Comparison of ENCODE assay signal across 3 worm cellular contexts in the genomic region with DNA sequence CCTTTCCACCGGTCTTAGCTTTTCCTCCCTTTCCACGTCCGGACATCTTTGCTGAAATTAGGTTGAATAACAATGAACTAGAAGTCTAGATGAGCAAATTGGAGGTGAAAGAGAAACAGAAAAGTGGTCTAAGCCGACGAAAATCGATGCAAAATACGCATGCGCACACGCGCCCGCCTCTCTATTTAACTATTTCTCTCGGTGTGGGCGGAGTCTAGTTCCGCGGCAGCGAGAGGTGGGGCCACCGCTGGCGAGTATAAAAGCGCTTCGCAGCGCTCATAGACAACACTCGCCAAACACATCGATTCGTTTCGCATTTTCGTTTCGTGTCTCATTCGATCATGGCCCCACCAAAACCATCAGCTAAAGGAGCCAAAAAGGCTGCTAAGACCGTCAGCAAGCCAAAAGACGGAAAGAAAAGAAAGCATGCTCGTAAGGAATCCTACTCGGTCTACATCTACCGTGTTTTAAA.
TF ChIP-seq lines count a peak whose summit lies in the region.

A gene (minus strand): TSS at position 51 of the 472 bp plus-strand sequence.
A gene (plus strand): TSS at position 299 of the 472 bp plus-strand sequence.

TF ChIP-seq in whole organism, L1 larva, 84 proteins besides CTCF, POLR2A, EP300 and RAD21 (continued from another document):
- TF ChIP-seq lsy-2 (tag; optimal IDR thresholded peaks at IDR 0.05; lab: Kevin White, UChicago) (peak; percentile 33 to 47), skn-1 (tag; optimal IDR thresholded peaks at IDR 0.05; lab: Kevin White, UChicago) (peak; percentile 77), ceh-90 (tag; optimal IDR thresholded peaks at IDR 0.05; lab: Kevin White, UChicago) (no peak), egl-13 (tag; optimal IDR thresholded peaks at IDR 0.05; lab: Kevin White, UChicago) (peak; percentile 72), F16B12.6 (tag; optimal IDR thresholded peaks at IDR 0.05; lab: Kevin White, UChicago) (peak; percentile 28), isw-1 (GFP tag; IDR thresholded peaks at IDR 0.05; lab: Robert Waterston, UW) (peak; percentile 31; the same call in 1 of the 2 replicates), swsn-7 (tag; optimal IDR thresholded peaks at IDR 0.05; lab: Kevin White, UChicago) (peak; percentile 74), mef-2 (tag; optimal IDR thresholded peaks at IDR 0.05; lab: Kevin White, UChicago) (no peak), lin-14 (GFP tag; optimal IDR thresholded peaks at IDR 0.05; lab: Kevin White, UChicago) (peak; percentile 75), unc-86 (tag; optimal IDR thresholded peaks at IDR 0.05; lab: Kevin White, UChicago) (peak; percentile 59), blmp-1 (tag; optimal IDR thresholded peaks at IDR 0.05; lab: Kevin White, UChicago) (no peak), unc-30 (tag; optimal IDR thresholded peaks at IDR 0.05; lab: Kevin White, UChicago) (no peak), ama-1 (optimal IDR thresholded peaks at IDR 0.05; lab: Kevin White, UChicago) (peak; percentile 60), jun-1 (tag; optimal IDR thresholded peaks at IDR 0.05; lab: Kevin White, UChicago) (peak; percentile 72), nhr-20 (tag; optimal IDR thresholded peaks at IDR 0.05; lab: Kevin White, UChicago) (peak; percentile 77), mep-1 (tag; optimal IDR thresholded peaks at IDR 0.05; lab: Kevin White, UChicago) (peak; percentile 32), Y116A8C.19 (tag; optimal IDR thresholded peaks at IDR 0.05; lab: Kevin White, UChicago; ENCODE audit: borderline replicate concordance) (no peak), pag-3 (tag; optimal IDR thresholded peaks at IDR 0.05; lab: Kevin White, UChicago; ENCODE audit: borderline replicate concordance, insufficient read depth) (no peak), hlh-17 (GFP tag; optimal IDR thresholded peaks at IDR 0.05; lab: Kevin White, UChicago; ENCODE audit: borderline replicate concordance) (no peak), nhr-47 (tag; optimal IDR thresholded peaks at IDR 0.05; lab: Kevin White, UChicago) (peak; percentile 87), hpl-2 (GFP tag; optimal IDR thresholded peaks at IDR 0.05; lab: Kevin White, UChicago) (no peak), dpl-1 (GFP tag; optimal IDR thresholded peaks at IDR 0.05; lab: Kevin White, UChicago) (peak; percentile 9 to 45 (median 43)), mab-9 (GFP tag; IDR thresholded peaks at IDR 0.05; lab: Robert Waterston, UW) (peak; percentile 45; the same call in 1 of the 2 replicates), grh-1 (GFP tag; IDR thresholded peaks at IDR 0.05; lab: Robert Waterston, UW) (0 out of 2 replicates have a peak, but pooled peaks have one; percentile 14), tbx-2 (tag; optimal IDR thresholded peaks at IDR 0.05; lab: Kevin White, UChicago) (peak; percentile 69), aha-1 (tag; optimal IDR thresholded peaks at IDR 0.05; lab: Kevin White, UChicago) (no peak), efl-3 (GFP tag; optimal IDR thresholded peaks at IDR 0.05; lab: Kevin White, UChicago) (no peak), C04F5.9 (tag; optimal IDR thresholded peaks at IDR 0.05; lab: Kevin White, UChicago) (no peak), unc-130 (tag; optimal IDR thresholded peaks at IDR 0.05; lab: Kevin White, UChicago) (peak; percentile 3), zag-1 (tag; optimal IDR thresholded peaks at IDR 0.05; lab: Kevin White, UChicago) (no peak)

TF ChIP-seq in whole organism, L2 larva, 48 proteins besides CTCF, POLR2A, EP300 and RAD21 (continued from another document):
- TF ChIP-seq sma-3 (GFP tag; optimal IDR thresholded peaks at IDR 0.05; lab: Kevin White, UChicago) = peak; percentile 50
- no peak for TF ChIP-seq peb-1 (tag; optimal IDR thresholded peaks at IDR 0.05; lab: Kevin White, UChicago)
- TF ChIP-seq nhr-10 (tag; optimal IDR thresholded peaks at IDR 0.05; lab: Kevin White, UChicago) = no peak
- no peak for TF ChIP-seq unc-39 (tag; optimal IDR thresholded peaks at IDR 0.05; lab: Kevin White, UChicago)
- no peak for TF ChIP-seq aly-2 (tag; optimal IDR thresholded peaks at IDR 0.05; lab: Kevin White, UChicago)
- no peak for TF ChIP-seq nhr-129 (tag; optimal IDR thresholded peaks at IDR 0.05; lab: Kevin White, UChicago)
- no peak for TF ChIP-seq dmd-4 (tag; optimal IDR thresholded peaks at IDR 0.05; lab: Kevin White, UChicago)
- TF ChIP-seq skn-1 (tag; optimal IDR thresholded peaks at IDR 0.05; lab: Kevin White, UChicago) = no peak
- no peak for TF ChIP-seq mab-5 (tag; optimal IDR thresholded peaks at IDR 0.05; lab: Kevin White, UChicago)
- no peak for TF ChIP-seq ceh-82 (tag; optimal IDR thresholded peaks at IDR 0.05; lab: Kevin White, UChicago)
- no peak for TF ChIP-seq unc-62 (GFP tag; optimal IDR thresholded peaks at IDR 0.05; lab: Kevin White, UChicago)

TF ChIP-seq in whole organism, L4 larva, 104 proteins besides CTCF, POLR2A, EP300 and RAD21 (continued from another document):
- TF ChIP-seq zfp-3 (GFP tag; conservative IDR thresholded peaks at IDR 0.05; lab: Robert Waterston, UW) (no peak), unc-130 (GFP tag; optimal IDR thresholded peaks at IDR 0.05; lab: Kevin White, UChicago) (no peak), daf-16 (GFP tag; optimal IDR thresholded peaks at IDR 0.05; lab: Kevin White, UChicago) (no peak), daf-16 (tag; optimal IDR thresholded peaks at IDR 0.05; lab: Kevin White, UChicago) (no peak), unc-62 (GFP tag; optimal IDR thresholded peaks at IDR 0.05 in 1 of 2; lab: Kevin White, UChicago) (peak in 1 of 2 experiments; percentile 81), unc-62 (tag; optimal IDR thresholded peaks at IDR 0.05; lab: Kevin White, UChicago) (no peak), lin-29 (GFP tag; IDR thresholded peaks at IDR 0.05; lab: Robert Waterston, UW) (no peak), gei-8 (GFP tag; optimal IDR thresholded peaks at IDR 0.05; lab: Kevin White, UChicago) (no peak), ceh-28 (tag; optimal IDR thresholded peaks at IDR 0.05; lab: Kevin White, UChicago) (no peak), lin-38 (GFP tag; IDR thresholded peaks at IDR 0.05; lab: Robert Waterston, UW) (peak; percentile 61), mep-1 (tag; optimal IDR thresholded peaks at IDR 0.05; lab: Kevin White, UChicago) (peak; percentile 2), fkh-10 (GFP tag; optimal IDR thresholded peaks at IDR 0.05; lab: Kevin White, UChicago) (no peak), dpl-1 (GFP tag; optimal IDR thresholded peaks at IDR 0.05; lab: Kevin White, UChicago) (peak; percentile 27), zip-11 (GFP tag; IDR thresholded peaks at IDR 0.05; lab: Robert Waterston, UW) (no peak), egl-43 (GFP tag; IDR thresholded peaks at IDR 0.05; lab: Robert Waterston, UW) (peak; percentile 57; the same call in 1 of the 2 replicates), D1046.2 (GFP tag; IDR thresholded peaks at IDR 0.05; lab: Robert Waterston, UW) (no peak), mxl-3 (GFP tag; optimal IDR thresholded peaks at IDR 0.05; lab: Kevin White, UChicago) (peak; percentile 10), skn-1 (tag; optimal IDR thresholded peaks at IDR 0.05; lab: Kevin White, UChicago) (no peak), lin-13 (GFP tag; optimal IDR thresholded peaks at IDR 0.05; lab: Kevin White, UChicago) (no peak), zfp-2 (tag; optimal IDR thresholded peaks at IDR 0.05; lab: Kevin White, UChicago) (no peak), nhr-77 (tag; optimal IDR thresholded peaks at IDR 0.05; lab: Kevin White, UChicago) (no peak), lin-15B (tag; optimal IDR thresholded peaks at IDR 0.05; lab: Kevin White, UChicago) (no peak), spr-3 (GFP tag; optimal IDR thresholded peaks at IDR 0.05; lab: Kevin White, UChicago) (no peak), nhr-111 (GFP tag; optimal IDR thresholded peaks at IDR 0.05; lab: Kevin White, UChicago) (no peak), ama-1 (optimal IDR thresholded peaks at IDR 0.05; lab: Kevin White, UChicago) (peak; percentile 85), mxl-2 (GFP tag; conservative IDR thresholded peaks at IDR 0.05; lab: Robert Waterston, UW) (no peak), Y75B8A.6 (GFP tag; IDR thresholded peaks at IDR 0.05; lab: Robert Waterston, UW) (no peak), nhr-48 (tag; optimal IDR thresholded peaks at IDR 0.05; lab: Kevin White, UChicago) (peak; percentile 20), F10B5.3 (tag; optimal IDR thresholded peaks at IDR 0.05; lab: Kevin White, UChicago) (no peak), attf-4 (tag; optimal IDR thresholded peaks at IDR 0.05; lab: Kevin White, UChicago) (no peak), snpc-1.2 (GFP tag; IDR thresholded peaks at IDR 0.05; lab: Robert Waterston, UW) (no peak), daf-8 (GFP tag; IDR thresholded peaks at IDR 0.05; lab: Robert Waterston, UW) (no peak), lin-39 (tag; optimal IDR thresholded peaks at IDR 0.05; lab: Kevin White, UChicago) (no peak), hlh-11 (tag; optimal IDR thresholded peaks at IDR 0.05; lab: Kevin White, UChicago) (peak; percentile 59), T26A8.4 (GFP tag; IDR thresholded peaks at IDR 0.05; lab: Robert Waterston, UW) (no peak; the same call in 1 of the 2 replicates), hif-1 (tag; optimal IDR thresholded peaks at IDR 0.05; lab: Kevin White, UChicago) (no peak), nhr-28 (tag; optimal IDR thresholded peaks at IDR 0.05; lab: Kevin White, UChicago) (no peak), lsy-2 (tag; optimal IDR thresholded peaks at IDR 0.05; lab: Kevin White, UChicago) (peak in 1 of 2 experiments; percentile 46), nhr-237 (tag; optimal IDR thresholded peaks at IDR 0.05; lab: Kevin White, UChicago) (no peak), aha-1 (tag; lab: Kevin White, UChicago) (peak; percentile 96), dmd-8 (GFP tag; IDR thresholded peaks at IDR 0.05; lab: Robert Waterston, UW) (no peak), dve-1 (tag; optimal IDR thresholded peaks at IDR 0.05; lab: Kevin White, UChicago; ENCODE audit: insufficient read depth) (no peak), nhr-42 (GFP tag; IDR thresholded peaks at IDR 0.05; lab: Robert Waterston, UW) (0 out of 2 replicates have a peak, but pooled peaks have one; percentile 27), F49E8.2 (tag; optimal IDR thresholded peaks at IDR 0.05; lab: Kevin White, UChicago; ENCODE audit: borderline replicate concordance) (no peak), ceh-82 (tag; optimal IDR thresholded peaks at IDR 0.05; lab: Kevin White, UChicago) (no peak), ceh-62 (tag; optimal IDR thresholded peaks at IDR 0.05; lab: Kevin White, UChicago) (no peak), ceh-44 (GFP tag; IDR thresholded peaks at IDR 0.05; lab: Robert Waterston, UW) (no peak), spr-1 (tag; optimal IDR thresholded peaks at IDR 0.05; lab: Kevin White, UChicago) (no peak), T20F7.1 (GFP tag; optimal IDR thresholded peaks at IDR 0.05; lab: Kevin White, UChicago) (no peak), lim-7 (GFP tag; IDR thresholded peaks at IDR 0.05; lab: Robert Waterston, UW) (no peak), nhr-41 (GFP tag; IDR thresholded peaks at IDR 0.05; lab: Robert Waterston, UW) (no peak), nhr-11 (tag; optimal IDR thresholded peaks at IDR 0.05; lab: Kevin White, UChicago) (peak; percentile 76), mdt-29 (GFP tag; IDR thresholded peaks at IDR 0.05; lab: Robert Waterston, UW) (no peak), lir-3 (tag; optimal IDR thresholded peaks at IDR 0.05; lab: Kevin White, UChicago) (no peak), nhr-76 (tag; optimal IDR thresholded peaks at IDR 0.05; lab: Kevin White, UChicago) (no peak), Y105C5A.15 (GFP tag; IDR thresholded peaks at IDR 0.05; lab: Robert Waterston, UW) (no peak), egl-27 (tag; optimal IDR thresholded peaks at IDR 0.05; lab: Kevin White, UChicago) (no peak), madf-5 (GFP tag; IDR thresholded peaks at IDR 0.05; lab: Robert Waterston, UW) (no peak), cey-2 (tag; optimal IDR thresholded peaks at IDR 0.05; lab: Kevin White, UChicago; ENCODE audit: borderline replicate concordance, insufficient read depth) (no peak), nhr-102 (tag; optimal IDR thresholded peaks at IDR 0.05; lab: Kevin White, UChicago) (peak; percentile 44), rbr-2 (tag; optimal IDR thresholded peaks at IDR 0.05; lab: Kevin White, UChicago) (peak; percentile 37), vab-7 (GFP tag; IDR thresholded peaks at IDR 0.05; lab: Robert Waterston, UW) (no peak), lin-1 (GFP tag; IDR thresholded peaks at IDR 0.05; lab: Robert Waterston, UW) (no peak)
TF ChIP-seq in whole organism, L4 larva: peak in this region for 23.
